Fruit fly (Drosophila melanogaster): Measurements from ENCODE around the gene CG9121.

The CG9121 gene

dm6 chr2L:5010784-5011260 lies 40.0 kb downstream of the CG9121 start, which contains the start of the genes CG31917, Tfb5 and SelT:
CG31917 (minus strand) TSS chr2L:5010834.
Tfb5 (minus strand) TSS chr2L:5010834.
SelT (plus strand) TSS chr2L:5010922.
- TF ChIP-seq CG7101 (tag; optimal IDR thresholded peaks at IDR 0.05) = peak; percentile 73
- peak; percentile 56 for TF ChIP-seq Mnt (GFP tag; optimal IDR thresholded peaks at IDR 0.05)
- peak; percentile 58 for TF ChIP-seq CG14711 (tag; optimal IDR thresholded peaks at IDR 0.05)
- no peak for TF ChIP-seq cic (GFP tag; optimal IDR thresholded peaks at IDR 0.05)
- peak; percentile 49 for TF ChIP-seq tj (GFP tag; optimal IDR thresholded peaks at IDR 0.05)
- TF ChIP-seq CG7045 (GFP tag; optimal IDR thresholded peaks at IDR 0.05) = peak; percentile 61
- TF ChIP-seq CG11617 (GFP tag; optimal IDR thresholded peaks at IDR 0.05) = peak; percentile 73
- peak; percentile 52 for TF ChIP-seq Crg-1 (GFP tag; optimal IDR thresholded peaks at IDR 0.05)
- TF ChIP-seq CG1620 (GFP tag; optimal IDR thresholded peaks at IDR 0.05) = peak; percentile 78
- peak; percentile 20 for TF ChIP-seq Clk (GFP tag; optimal IDR thresholded peaks at IDR 0.05)
- TF ChIP-seq pad (GFP tag; optimal IDR thresholded peaks at IDR 0.05) = peak; percentile 85
- peak; percentile 82 for TF ChIP-seq toe (GFP tag; optimal IDR thresholded peaks at IDR 0.05)
- no peak for TF ChIP-seq CG5204 (GFP tag; optimal IDR thresholded peaks at IDR 0.05)
- peak; percentile 83 for TF ChIP-seq bab1 (GFP tag; optimal IDR thresholded peaks at IDR 0.05)
- no peak for TF ChIP-seq kay (GFP tag; ENCODE audit: borderline replicate concordance)
- TF ChIP-seq ovo (GFP tag; optimal IDR thresholded peaks at IDR 0.05) = peak; percentile 52
- no peak for TF ChIP-seq cnc (optimal IDR thresholded peaks at IDR 0.05)
- peak; percentile 71 for TF ChIP-seq Hr96 (GFP tag; optimal IDR thresholded peaks at IDR 0.05)
- peak; percentile 37 for TF ChIP-seq CG33017 (tag; optimal IDR thresholded peaks at IDR 0.05)
- peak; percentile 55 for TF ChIP-seq CG12768 (GFP tag; optimal IDR thresholded peaks at IDR 0.05)

dm6 chr2L:5009306-5010030 lies 41.4 kb downstream of the CG9121 start, which contains the start of gene Rtnl1:
Rtnl1 (minus strand) TSS chr2L:5009720.
- TF ChIP-seq Crg-1 (GFP tag; optimal IDR thresholded peaks at IDR 0.05) = peak; percentile 33
- no peak for TF ChIP-seq toe (GFP tag; optimal IDR thresholded peaks at IDR 0.05)
- peak; percentile 17 for TF ChIP-seq CG7101 (tag; optimal IDR thresholded peaks at IDR 0.05)
- peak; percentile 15 for TF ChIP-seq Clk (GFP tag; optimal IDR thresholded peaks at IDR 0.05)
- TF ChIP-seq bab1 (GFP tag; optimal IDR thresholded peaks at IDR 0.05) = peak; percentile 81
- TF ChIP-seq CG33017 (tag; optimal IDR thresholded peaks at IDR 0.05) = peak; percentile 34
- TF ChIP-seq CG14711 (tag; optimal IDR thresholded peaks at IDR 0.05) = peak; percentile 33
- TF ChIP-seq CG12768 (GFP tag; optimal IDR thresholded peaks at IDR 0.05) = peak; percentile 26
- TF ChIP-seq tj (GFP tag; optimal IDR thresholded peaks at IDR 0.05) = peak; percentile 28
- no peak for TF ChIP-seq CG5204 (GFP tag; optimal IDR thresholded peaks at IDR 0.05)
- TF ChIP-seq cic (GFP tag; optimal IDR thresholded peaks at IDR 0.05) = peak; percentile 70
- peak; percentile 66 for TF ChIP-seq CG1620 (GFP tag; optimal IDR thresholded peaks at IDR 0.05)
- TF ChIP-seq CG11617 (GFP tag; optimal IDR thresholded peaks at IDR 0.05) = peak; percentile 11
- TF ChIP-seq ovo (GFP tag; optimal IDR thresholded peaks at IDR 0.05) = no peak
- peak; percentile 22 for TF ChIP-seq pad (GFP tag; optimal IDR thresholded peaks at IDR 0.05)
- TF ChIP-seq kay (GFP tag; ENCODE audit: borderline replicate concordance) = no peak
- no peak for TF ChIP-seq Hr96 (GFP tag; optimal IDR thresholded peaks at IDR 0.05)
- peak; percentile 42 for TF ChIP-seq Mnt (GFP tag; optimal IDR thresholded peaks at IDR 0.05)
- TF ChIP-seq CG7045 (GFP tag; optimal IDR thresholded peaks at IDR 0.05) = no peak
- TF ChIP-seq cnc (optimal IDR thresholded peaks at IDR 0.05) = no peak

- TF ChIP-seq CG11617 (GFP tag; optimal IDR thresholded peaks at IDR 0.05) = peak; percentile 13
- TF ChIP-seq CG12768 (GFP tag; optimal IDR thresholded peaks at IDR 0.05) = peak; percentile 60
- TF ChIP-seq Clk (GFP tag; optimal IDR thresholded peaks at IDR 0.05) = no peak
- no peak for TF ChIP-seq kay (GFP tag; ENCODE audit: borderline replicate concordance)
- no peak for TF ChIP-seq Hr96 (GFP tag; optimal IDR thresholded peaks at IDR 0.05)
- peak; percentile 4 for TF ChIP-seq tj (GFP tag; optimal IDR thresholded peaks at IDR 0.05)
- no peak for TF ChIP-seq CG5204 (GFP tag; optimal IDR thresholded peaks at IDR 0.05)
- peak; percentile 76 for TF ChIP-seq CG33017 (tag; optimal IDR thresholded peaks at IDR 0.05)
- TF ChIP-seq CG7101 (tag; optimal IDR thresholded peaks at IDR 0.05) = peak; percentile 65
- peak; percentile 65 for TF ChIP-seq cic (GFP tag; optimal IDR thresholded peaks at IDR 0.05)
- no peak for TF ChIP-seq CG1620 (GFP tag; optimal IDR thresholded peaks at IDR 0.05)
- peak; percentile 25 for TF ChIP-seq ovo (GFP tag; optimal IDR thresholded peaks at IDR 0.05)
- TF ChIP-seq toe (GFP tag; optimal IDR thresholded peaks at IDR 0.05) = no peak
- no peak for TF ChIP-seq Crg-1 (GFP tag; optimal IDR thresholded peaks at IDR 0.05)
- TF ChIP-seq CG14711 (tag; optimal IDR thresholded peaks at IDR 0.05) = peak; percentile 53
- peak; percentile 40 for TF ChIP-seq bab1 (GFP tag; optimal IDR thresholded peaks at IDR 0.05)
- TF ChIP-seq Mnt (GFP tag; optimal IDR thresholded peaks at IDR 0.05) = no peak
- TF ChIP-seq CG7045 (GFP tag; optimal IDR thresholded peaks at IDR 0.05) = peak; percentile 39
- TF ChIP-seq pad (GFP tag; optimal IDR thresholded peaks at IDR 0.05) = peak; percentile 22
- TF ChIP-seq cnc (optimal IDR thresholded peaks at IDR 0.05) = no peak
Observed at dm6 chr2L:5007256-5007655, 43.6 kb downstream of the CG9121 start.

- no peak for TF ChIP-seq CG11617 (GFP tag; optimal IDR thresholded peaks at IDR 0.05)
- peak; percentile 42 for TF ChIP-seq ovo (GFP tag; optimal IDR thresholded peaks at IDR 0.05)
- TF ChIP-seq CG33017 (tag; optimal IDR thresholded peaks at IDR 0.05) = no peak
Observed at dm6 chr2L:5006323-5006722, 44.5 kb downstream of the CG9121 start.

dm6 chr2L:5005464-5005764 lies 45.4 kb downstream of the CG9121 start:
- TF ChIP-seq CG7101 (tag; optimal IDR thresholded peaks at IDR 0.05) (no peak), cnc (optimal IDR thresholded peaks at IDR 0.05) (no peak), Crg-1 (GFP tag; optimal IDR thresholded peaks at IDR 0.05) (no peak), CG5204 (GFP tag; optimal IDR thresholded peaks at IDR 0.05) (no peak), toe (GFP tag; optimal IDR thresholded peaks at IDR 0.05) (no peak), bab1 (GFP tag; optimal IDR thresholded peaks at IDR 0.05) (no peak), kay (GFP tag; ENCODE audit: borderline replicate concordance) (no peak), ovo (GFP tag; optimal IDR thresholded peaks at IDR 0.05) (no peak), CG11617 (GFP tag; optimal IDR thresholded peaks at IDR 0.05) (no peak), CG12768 (GFP tag; optimal IDR thresholded peaks at IDR 0.05) (no peak), cic (GFP tag; optimal IDR thresholded peaks at IDR 0.05) (no peak), tj (GFP tag; optimal IDR thresholded peaks at IDR 0.05) (no peak), CG33017 (tag; optimal IDR thresholded peaks at IDR 0.05) (no peak), Clk (GFP tag; optimal IDR thresholded peaks at IDR 0.05) (no peak)

Measured in whole organism, adult.